Worm (Caenorhabditis elegans): ENCODE data around the gene Y51H7C.3.

DNA sequence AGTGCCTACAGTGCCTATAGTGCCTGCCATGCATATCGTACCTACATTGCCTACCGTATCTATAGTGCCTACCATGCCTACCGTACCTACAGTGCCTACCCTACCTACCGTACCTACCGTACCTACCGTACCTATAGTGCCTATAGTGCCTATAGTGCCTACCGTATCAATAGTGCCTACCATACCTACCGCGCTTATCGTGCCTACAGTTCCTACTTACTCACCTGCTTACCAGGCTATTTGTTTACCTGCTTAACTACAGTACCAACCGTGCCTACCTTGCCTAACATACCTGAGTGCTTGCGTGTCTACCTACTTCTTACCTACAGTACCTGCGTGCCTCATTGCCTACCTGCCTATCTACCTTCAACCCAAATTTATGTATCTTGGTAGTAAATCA is 3.2 kb downstream of the Y51H7C.3 start:
- TF ChIP-seq dao-5 (tag; optimal IDR thresholded peaks at IDR 0.05): no peak
- no peak for TF ChIP-seq him-1 (tag; optimal IDR thresholded peaks at IDR 0.05)
- TF ChIP-seq W03F9.2 (tag; optimal IDR thresholded peaks at IDR 0.05): no peak

All from whole organism, L4/young adult.